ENCODE assay signal across 3 fruit fly cellular contexts in genomic region chr3R:24105312-24105902, dm6.
A peak's percentile ranks its signal among the peaks of the same experiment; 100 is the strongest.
TF ChIP-seq lines count a peak whose summit lies in the region.

Syx1A (minus strand) TSS chr3R:24105763.

TF ChIP-seq in whole organism, adult, 20 proteins besides CTCF, POLR2A, EP300 and RAD21 (continued from another document):
- TF ChIP-seq Crg-1 (GFP tag; optimal IDR thresholded peaks at IDR 0.05; lab: Kevin White, UChicago) (peak; percentile 34), pad (GFP tag; optimal IDR thresholded peaks at IDR 0.05; lab: Kevin White, UChicago) (no peak)
TF ChIP-seq in whole organism, adult: peak in this region for 12.

TF ChIP-seq in whole organism, embryonic, 481 proteins besides CTCF, POLR2A, EP300 and RAD21 (continued from another document and continues in another):
- TF ChIP-seq CG10543 (GFP tag; optimal IDR thresholded peaks at IDR 0.05; lab: Kevin White, UChicago) (peak; percentile 68), bsh (GFP tag; optimal IDR thresholded peaks at IDR 0.05; lab: Kevin White, UChicago) (peak in 1 of 2 experiments; percentile 36), CG13624 (GFP tag; optimal IDR thresholded peaks at IDR 0.05; lab: Kevin White, UChicago) (peak; percentile 32), E2f2 (GFP tag; IDR thresholded peaks at IDR 0.05; lab: Robert Waterston, UW) (no peak), CG15479 (GFP tag; optimal IDR thresholded peaks at IDR 0.05; lab: Kevin White, UChicago) (peak; percentile 86), NC2β (GFP tag; optimal IDR thresholded peaks at IDR 0.05; lab: Kevin White, UChicago) (peak; percentile 13), CG2875 (GFP tag; optimal IDR thresholded peaks at IDR 0.05; lab: Kevin White, UChicago) (peak; percentile 3), gcm2 (GFP tag; optimal IDR thresholded peaks at IDR 0.05; lab: Kevin White, UChicago) (no peak), CG18599 (GFP tag; optimal IDR thresholded peaks at IDR 0.05; lab: Kevin White, UChicago) (peak; percentile 47), phol (tag; optimal IDR thresholded peaks at IDR 0.05; lab: Kevin White, UChicago) (peak; percentile 20), Sry-δ (GFP tag; optimal IDR thresholded peaks at IDR 0.05; lab: Kevin White, UChicago) (peak; percentile 25), pnt (GFP tag; optimal IDR thresholded peaks at IDR 0.05; lab: Kevin White, UChicago) (no peak), lola (GFP tag; optimal IDR thresholded peaks at IDR 0.05; lab: Kevin White, UChicago) (no peak), dm (GFP tag; optimal IDR thresholded peaks at IDR 0.05; lab: Kevin White, UChicago) (peak; percentile 35), CG4328 (GFP tag; optimal IDR thresholded peaks at IDR 0.05; lab: Kevin White, UChicago) (peak; percentile 19), CG18619 (GFP tag; optimal IDR thresholded peaks at IDR 0.05; lab: Kevin White, UChicago) (peak; percentile 23), Dp (GFP tag; optimal IDR thresholded peaks at IDR 0.05; lab: Kevin White, UChicago) (peak; percentile 25), Hr51 (GFP tag; optimal IDR thresholded peaks at IDR 0.05; lab: Kevin White, UChicago) (peak in 1 of 2 experiments; percentile 29), Nf-YC (tag; optimal IDR thresholded peaks at IDR 0.05; lab: Kevin White, UChicago) (peak; percentile 44), tgo (GFP tag; IDR thresholded peaks at IDR 0.05; lab: Robert Waterston, UW) (no peak), Sin3A (optimal IDR thresholded peaks at IDR 0.05; lab: Kevin White, UChicago) (peak; percentile 1), CG10366 (GFP tag; IDR thresholded peaks at IDR 0.05; lab: Robert Waterston, UW) (no peak), gfzf (GFP tag; optimal IDR thresholded peaks at IDR 0.05; lab: Kevin White, UChicago) (peak; percentile 97), sug (tag; optimal IDR thresholded peaks at IDR 0.05; lab: Kevin White, UChicago) (peak; percentile 100), CG2678 (tag; optimal IDR thresholded peaks at IDR 0.05; lab: Kevin White, UChicago) (peak; percentile 19), vfl (GFP tag; optimal IDR thresholded peaks at IDR 0.05; lab: Kevin White, UChicago) (peak; percentile 9), fd64A (GFP tag; optimal IDR thresholded peaks at IDR 0.05; lab: Kevin White, UChicago) (peak; percentile 15), Mad (GFP tag; optimal IDR thresholded peaks at IDR 0.05; lab: Kevin White, UChicago) (peak; percentile 0), unpg (GFP tag; optimal IDR thresholded peaks at IDR 0.05; lab: Kevin White, UChicago) (peak; percentile 11), trem (tag; optimal IDR thresholded peaks at IDR 0.05; lab: Kevin White, UChicago) (peak; percentile 73), HLHmδ (GFP tag; optimal IDR thresholded peaks at IDR 0.05; lab: Kevin White, UChicago) (peak; percentile 10), zfh2 (GFP tag; optimal IDR thresholded peaks at IDR 0.05; lab: Kevin White, UChicago) (no peak), Hmr (GFP tag; optimal IDR thresholded peaks at IDR 0.05; lab: Kevin White, UChicago) (peak; percentile 56), CG2199 (GFP tag; IDR thresholded peaks at IDR 0.05; lab: Robert Waterston, UW) (no peak), CG3281 (GFP tag; optimal IDR thresholded peaks at IDR 0.05; lab: Kevin White, UChicago) (peak; percentile 55), cwo (GFP tag; optimal IDR thresholded peaks at IDR 0.05; lab: Kevin White, UChicago) (peak; percentile 26), vvl (GFP tag; IDR thresholded peaks at IDR 0.05; lab: Robert Waterston, UW) (no peak), pzg (GFP tag; optimal IDR thresholded peaks at IDR 0.05; lab: Kevin White, UChicago) (peak; percentile 92), CG9797 (GFP tag; optimal IDR thresholded peaks at IDR 0.05; lab: Kevin White, UChicago) (peak; percentile 94), CG6854 (GFP tag; optimal IDR thresholded peaks at IDR 0.05; lab: Kevin White, UChicago) (peak; percentile 59), twi (tag; optimal IDR thresholded peaks at IDR 0.05; lab: Kevin White, UChicago) (no peak), CG14014 (GFP tag; IDR thresholded peaks at IDR 0.05; lab: Robert Waterston, UW) (no peak), Hand (GFP tag; optimal IDR thresholded peaks at IDR 0.05; lab: Kevin White, UChicago) (peak; percentile 2), CG8924 (tag; optimal IDR thresholded peaks at IDR 0.05; lab: Kevin White, UChicago) (peak; percentile 35), YL-1 (GFP tag; optimal IDR thresholded peaks at IDR 0.05; lab: Kevin White, UChicago) (peak; percentile 27), pita (GFP tag; optimal IDR thresholded peaks at IDR 0.05; lab: Kevin White, UChicago) (peak; percentile 70), PHDP (tag; optimal IDR thresholded peaks at IDR 0.05; lab: Kevin White, UChicago) (peak; percentile 33), CG17361 (GFP tag; IDR thresholded peaks at IDR 0.05; lab: Robert Waterston, UW) (no peak), knrl (GFP tag; IDR thresholded peaks at IDR 0.05; lab: Robert Waterston, UW; ENCODE audit: partially characterized antibody) (no peak), Fer1 (GFP tag; optimal IDR thresholded peaks at IDR 0.05; lab: Kevin White, UChicago) (peak; percentile 18), Lhr (GFP tag; optimal IDR thresholded peaks at IDR 0.05; lab: Kevin White, UChicago) (peak; percentile 87), CG2120 (GFP tag; optimal IDR thresholded peaks at IDR 0.05; lab: Kevin White, UChicago) (peak; percentile 22), CG15269 (tag; optimal IDR thresholded peaks at IDR 0.05; lab: Kevin White, UChicago) (peak; percentile 33), ewg (GFP tag; optimal IDR thresholded peaks at IDR 0.05; lab: Kevin White, UChicago) (peak; percentile 10), insv (GFP tag; optimal IDR thresholded peaks at IDR 0.05; lab: Kevin White, UChicago) (no peak), CoRest (tag; optimal IDR thresholded peaks at IDR 0.05; lab: Kevin White, UChicago) (peak; percentile 11), nau (GFP tag; optimal IDR thresholded peaks at IDR 0.05; lab: Kevin White, UChicago) (peak; percentile 42), gro (GFP tag; optimal IDR thresholded peaks at IDR 0.05; lab: Kevin White, UChicago) (peak; percentile 16), CG17912 (GFP tag; optimal IDR thresholded peaks at IDR 0.05; lab: Kevin White, UChicago) (peak; percentile 22), CG15514 (GFP tag; optimal IDR thresholded peaks at IDR 0.05; lab: Kevin White, UChicago) (peak; percentile 80), abd-A (tag; optimal IDR thresholded peaks at IDR 0.05; lab: Kevin White, UChicago) (peak; percentile 25), HmgD (GFP tag; optimal IDR thresholded peaks at IDR 0.05; lab: Kevin White, UChicago) (peak; percentile 1), CG17829 (tag; optimal IDR thresholded peaks at IDR 0.05; lab: Kevin White, UChicago) (peak; percentile 64), B-H1 (GFP tag; IDR thresholded peaks at IDR 0.05; lab: Robert Waterston, UW) (no peak), CG17186 (GFP tag; optimal IDR thresholded peaks at IDR 0.05; lab: Kevin White, UChicago) (peak; percentile 23)

TF ChIP-seq in whole organism, prepupa, 60 proteins besides CTCF, POLR2A, EP300 and RAD21 (continued from another document):
- TF ChIP-seq eg (GFP tag; IDR thresholded peaks at IDR 0.05; lab: Robert Waterston, UW), result no peak
- peak; percentile 12 for TF ChIP-seq CG32006 (GFP tag; optimal IDR thresholded peaks at IDR 0.05; lab: Kevin White, UChicago)
- peak; percentile 21 for TF ChIP-seq vri (GFP tag; optimal IDR thresholded peaks at IDR 0.05; lab: Kevin White, UChicago)
- peak; percentile 35 for TF ChIP-seq fd85E (GFP tag; optimal IDR thresholded peaks at IDR 0.05; lab: Kevin White, UChicago)
- no peak for TF ChIP-seq CG1621 (tag; optimal IDR thresholded peaks at IDR 0.05; lab: Kevin White, UChicago)
- TF ChIP-seq CG6854 (GFP tag; optimal IDR thresholded peaks at IDR 0.05; lab: Kevin White, UChicago), result peak; percentile 61
- no peak for TF ChIP-seq CG10631 (GFP tag; optimal IDR thresholded peaks at IDR 0.05; lab: Kevin White, UChicago)
- TF ChIP-seq ss (GFP tag; optimal IDR thresholded peaks at IDR 0.05; lab: Kevin White, UChicago), result peak; percentile 18 to 34
- peak; percentile 7 for TF ChIP-seq CG6808 (GFP tag; optimal IDR thresholded peaks at IDR 0.05; lab: Kevin White, UChicago)
- peak; percentile 23 for TF ChIP-seq Eip78C (GFP tag; lab: Kevin White, UChicago)
- TF ChIP-seq Gug (GFP tag; IDR thresholded peaks at IDR 0.05; lab: Robert Waterston, UW), result no peak
- no peak for TF ChIP-seq CG11902 (GFP tag; optimal IDR thresholded peaks at IDR 0.05; lab: Kevin White, UChicago)
